Worm (Caenorhabditis elegans) whole organism, late embryonic: ENCODE data around the gene scrm-5.
"Not testable (repeated sequence)": the region's sequence is repeated elsewhere in the genome, so short reads cannot be mapped to it uniquely, and the experiment has no call there.

Experiments used
- C08G9.2 ChIP-seq: sonication (generic microtip); optimal IDR thresholded peaks from 2 replicates; lab custom pipeline; 2016; ENCODE audit warnings: mild to moderate bottlenecking, missing genetic modification characterization, moderate library complexity, missing compliant biosample characterization
- C38D4.7 ChIP-seq: fragments of 200-800 bp; sonication (Bioruptor generic); optimal IDR thresholded peaks from 2 replicates; lab custom pipeline; 2018; ENCODE audit warnings: mild to moderate bottlenecking, missing genetic modification characterization, moderate library complexity, missing compliant biosample characterization
- ahr-1 ChIP-seq: sonication (generic microtip); optimal IDR thresholded peaks from 2 replicates; lab custom pipeline; 2016; ENCODE audit warnings: missing genetic modification characterization, missing compliant biosample characterization
- ceh-14 ChIP-seq: sonication (generic microtip); optimal IDR thresholded peaks from 2 replicates; lab custom pipeline; 2016; ENCODE audit warnings: missing genotype, missing genetic modification characterization, missing compliant biosample characterization
- ceh-18 ChIP-seq: sonication (generic microtip); optimal IDR thresholded peaks from 2 replicates; lab custom pipeline; 2016; ENCODE audit warnings: missing genetic modification characterization, missing compliant biosample characterization
- ceh-19 ChIP-seq: fragments of 200-800 bp; sonication (Bioruptor generic); optimal IDR thresholded peaks from 2 replicates; lab custom pipeline; 2018; ENCODE audit warnings: mild to moderate bottlenecking, missing genetic modification characterization, missing compliant biosample characterization
- ceh-2 ChIP-seq: sonication (generic microtip); optimal IDR thresholded peaks from 2 replicates; lab custom pipeline; 2016; ENCODE audit warnings: missing genotype, missing genetic modification characterization, missing compliant biosample characterization
- ceh-22 ChIP-seq: sonication (generic microtip); optimal IDR thresholded peaks from 2 replicates; lab custom pipeline; 2017; ENCODE audit warnings: missing biosample characterization, missing genetic modification characterization
- ceh-31 ChIP-seq: sonication (generic microtip); optimal IDR thresholded peaks from 2 replicates; lab custom pipeline; 2016; ENCODE audit warnings: missing genetic modification characterization, missing compliant biosample characterization
- ceh-6 ChIP-seq: fragments of 200-800 bp; sonication (Bioruptor generic); optimal IDR thresholded peaks from 2 replicates; lab custom pipeline; 2018; ENCODE audit warnings: mild to moderate bottlenecking, missing genetic modification characterization, missing compliant biosample characterization
- ceh-9 ChIP-seq: sonication (generic microtip); optimal IDR thresholded peaks from 2 replicates; lab custom pipeline; 2016; ENCODE audit warnings: mild to moderate bottlenecking, missing genetic modification characterization, inconsistent platforms, missing compliant biosample characterization
- che-1 ChIP-seq: sonication (generic microtip); optimal IDR thresholded peaks from 2 replicates; lab custom pipeline; 2016; ENCODE audit warnings: mild to moderate bottlenecking, missing genetic modification characterization, missing compliant biosample characterization
- dmd-4 ChIP-seq: sonication (generic microtip); optimal IDR thresholded peaks from 2 replicates; lab custom pipeline; 2016; ENCODE audit warnings: borderline replicate concordance, missing genetic modification characterization, missing compliant biosample characterization
- dve-1 ChIP-seq: sonication (generic microtip); optimal IDR thresholded peaks from 2 replicates; lab custom pipeline; 2017; ENCODE audit warnings: antibody characterized with exemption, mild to moderate bottlenecking, missing genetic modification characterization, missing compliant biosample characterization
- elt-2 ChIP-seq: sonication (generic microtip); optimal IDR thresholded peaks from 2 replicates; lab custom pipeline; 2016; ENCODE audit warnings: missing genetic modification reagents, missing genetic modification characterization, missing compliant biosample characterization
- elt-4 ChIP-seq: sonication (generic microtip); optimal IDR thresholded peaks from 2 replicates; lab custom pipeline; 2016; ENCODE audit warnings: missing genetic modification characterization, missing compliant biosample characterization
- eyg-1 ChIP-seq: sonication (generic microtip); optimal IDR thresholded peaks from 2 replicates; lab custom pipeline; 2016; ENCODE audit warnings: missing genotype, missing genetic modification characterization, missing compliant biosample characterization
- fkh-10 ChIP-seq: fragments of 150-350 bp; optimal IDR thresholded peaks from 2 replicates; lab custom pipeline; 2014; ENCODE audit warnings: missing biosample characterization, missing genetic modification reagents, missing genetic modification characterization
- fkh-6 ChIP-seq: sonication (generic microtip); optimal IDR thresholded peaks from 2 replicates; lab custom pipeline; 2016; ENCODE audit warnings: missing genetic modification characterization, missing compliant biosample characterization
- gmeb-2 ChIP-seq: sonication (generic microtip); optimal IDR thresholded peaks from 2 replicates; lab custom pipeline; 2016; ENCODE audit warnings: missing genetic modification characterization, inconsistent platforms, missing compliant biosample characterization
- hlh-13 ChIP-seq: fragments of 200-800 bp; sonication (Bioruptor generic); optimal IDR thresholded peaks from 2 replicates; lab custom pipeline; 2018; ENCODE audit warnings: mild to moderate bottlenecking, missing genetic modification characterization, missing compliant biosample characterization
- hlh-15 ChIP-seq: sonication (generic microtip); optimal IDR thresholded peaks from 2 replicates; lab custom pipeline; 2016; ENCODE audit warnings: missing genetic modification characterization, missing compliant biosample characterization
- lin-11 ChIP-seq: fragments of 200-800 bp; sonication (Bioruptor generic); optimal IDR thresholded peaks from 2 replicates; lab custom pipeline; 2018; ENCODE audit warnings: mild to moderate bottlenecking, missing genetic modification characterization, missing compliant biosample characterization
- mec-3 ChIP-seq: sonication (generic microtip); optimal IDR thresholded peaks from 2 replicates; lab custom pipeline; 2016; ENCODE audit warnings: borderline replicate concordance, missing genetic modification characterization, missing compliant biosample characterization
- nhr-232 ChIP-seq: sonication (generic microtip); optimal IDR thresholded peaks from 2 replicates; lab custom pipeline; 2016; ENCODE audit warnings: missing genetic modification characterization, missing compliant biosample characterization
- pros-1 ChIP-seq: fragments of 150-350 bp; optimal IDR thresholded peaks from 2 replicates; lab custom pipeline; 2014; ENCODE audit warnings: missing biosample characterization, missing genetic modification reagents, missing genetic modification characterization
- rnt-1 ChIP-seq: sonication (generic microtip); optimal IDR thresholded peaks from 2 replicates; lab custom pipeline; 2016; ENCODE audit warnings: missing genetic modification characterization, missing compliant biosample characterization
- sdc-2 ChIP-seq: sonication (generic microtip); optimal IDR thresholded peaks from 2 replicates; lab custom pipeline; 2016; ENCODE audit warnings: missing genotype, missing genetic modification characterization, missing compliant biosample characterization
- sox-2 ChIP-seq: fragments of 200-800 bp; sonication (Bioruptor generic); IDR thresholded peaks from 2 replicates; pipeline ENCODE4 v1.3.6; 2022; ENCODE audit warnings: missing genetic modification reagents, missing genetic modification characterization, missing compliant biosample characterization
- syd-9 ChIP-seq: sonication (generic microtip); optimal IDR thresholded peaks from 2 replicates; lab custom pipeline; 2016; ENCODE audit warnings: mild to moderate bottlenecking, missing genetic modification characterization, moderate library complexity, missing compliant biosample characterization
- ttx-3 ChIP-seq: sonication (generic microtip); optimal IDR thresholded peaks from 2 replicates; lab custom pipeline; 2016; ENCODE audit warnings: missing genetic modification reagents, missing genetic modification characterization, missing compliant biosample characterization
- unc-42 ChIP-seq: sonication (generic microtip); optimal IDR thresholded peaks from 2 replicates; lab custom pipeline; 2016; ENCODE audit warnings: missing genotype, missing genetic modification characterization, missing compliant biosample characterization
- unc-55 ChIP-seq: sonication (generic microtip); optimal IDR thresholded peaks from 2 replicates; lab custom pipeline; 2017; ENCODE audit warnings: missing biosample characterization, missing genetic modification reagents, missing genetic modification characterization
- zip-5 ChIP-seq: sonication (generic microtip); optimal IDR thresholded peaks from 2 replicates; lab custom pipeline; 2016; ENCODE audit warnings: missing genetic modification characterization, missing compliant biosample characterization
- ztf-16 ChIP-seq: sonication (generic microtip); optimal IDR thresholded peaks from 2 replicates; lab custom pipeline; 2017; ENCODE audit warnings: missing genetic modification characterization, missing compliant biosample characterization

scrm-5 gene

ce11 chrIV:4137472-4137871 is 24.7 kb upstream of the scrm-5 start, which contains the start of gene F49F1.9:
TSS of gene F49F1.9 (minus strand) at chrIV:4137572.
- TF ChIP-seq C38D4.7 (GFP tag; lab: Kevin White, UChicago) (no peak), ceh-22 (tag; lab: Kevin White, UChicago) (no peak), elt-4 (no peak), ceh-31 (tag; lab: Kevin White, UChicago) (no peak), fkh-6 (no peak), ceh-6 (GFP tag; lab: Kevin White, UChicago) (no peak), eyg-1 (tag; lab: Kevin White, UChicago) (no peak), fkh-10 (GFP tag; lab: Kevin White, UChicago) (no peak), mec-3 (tag; lab: Kevin White, UChicago) (no peak), ztf-16 (tag; lab: Kevin White, UChicago) (no peak), ahr-1 (tag; lab: Kevin White, UChicago) (no peak)

ce11 chrIV:4139022-4139421 is 23.2 kb upstream of the scrm-5 start, which contains the start of gene F49F1.10:
TSS of gene F49F1.10 (minus strand) at chrIV:4139122.
- TF ChIP-seq lin-11 (tag; lab: Kevin White, UChicago): no peak
- no peak for TF ChIP-seq ceh-31 (tag; lab: Kevin White, UChicago)
- no peak for TF ChIP-seq dve-1
- TF ChIP-seq ceh-19 (GFP tag; lab: Kevin White, UChicago): no peak
- TF ChIP-seq che-1 (tag; lab: Kevin White, UChicago): no peak
- TF ChIP-seq hlh-13 (GFP tag; lab: Kevin White, UChicago): no peak
- TF ChIP-seq elt-2 (tag; lab: Kevin White, UChicago): no peak
- TF ChIP-seq rnt-1: no peak
- TF ChIP-seq sox-2: no peak
- TF ChIP-seq dmd-4: no peak
- TF ChIP-seq hlh-15 (tag; lab: Kevin White, UChicago): no peak
- no peak for TF ChIP-seq zip-5 (tag; lab: Kevin White, UChicago)
- no peak for TF ChIP-seq ceh-9 (tag; lab: Kevin White, UChicago)
- no peak for TF ChIP-seq mec-3 (tag; lab: Kevin White, UChicago)
- no peak for TF ChIP-seq ceh-22 (tag; lab: Kevin White, UChicago)
- TF ChIP-seq ttx-3 (tag; lab: Kevin White, UChicago): no peak
- TF ChIP-seq pros-1 (tag; lab: Kevin White, UChicago): no peak
- no peak for TF ChIP-seq C38D4.7 (GFP tag; lab: Kevin White, UChicago)
- TF ChIP-seq syd-9 (tag; lab: Kevin White, UChicago): no peak
- TF ChIP-seq fkh-6: no peak

ce11 chrIV:4140265-4140664 is 22.0 kb upstream of the scrm-5 start, which contains the start of gene F49F1.18:
TSS of gene F49F1.18 (minus strand) at chrIV:4140365.
- TF ChIP-seq nhr-232 (tag; lab: Kevin White, UChicago) (no peak), unc-42 (tag; lab: Kevin White, UChicago) (no peak), ceh-31 (tag; lab: Kevin White, UChicago) (no peak), lin-11 (tag; lab: Kevin White, UChicago) (no peak), ceh-18 (tag; lab: Kevin White, UChicago) (no peak), zip-5 (tag; lab: Kevin White, UChicago) (no peak), dmd-4 (no peak)

- TF ChIP-seq sdc-2 (tag; lab: Kevin White, UChicago): no peak
- no peak for TF ChIP-seq ceh-14 (tag; lab: Kevin White, UChicago)
- TF ChIP-seq ceh-2 (tag; lab: Kevin White, UChicago): no peak
- no peak for TF ChIP-seq C08G9.2 (tag; lab: Kevin White, UChicago)
- TF ChIP-seq gmeb-2 (tag; lab: Kevin White, UChicago): no peak
These were observed 20.9 kb upstream of the scrm-5 start, which contains the start of gene F49F1.11 for ce11 chrIV:4141311-4141710. TSS of gene F49F1.11 (minus strand) at chrIV:4141411.

- not testable (repeated sequence) for TF ChIP-seq unc-55 (GFP tag; lab: Kevin White, UChicago); pros-1 (tag; lab: Kevin White, UChicago); sdc-2 (tag; lab: Kevin White, UChicago)
These were observed 19.2 kb upstream of the scrm-5 start, which contains the start of gene F49F1.12 for ce11 chrIV:4142986-4143385. TSS of gene F49F1.12 (minus strand) at chrIV:4143086.
